Worm (Caenorhabditis elegans) whole organism, young adult: ENCODE data around the gene F17C11.26.

ENCODE experiments used
- C06A6.2 ChIP-seq: fragments of 200-800 bp; sonication (Bioruptor generic); conservative IDR thresholded peaks from 2 replicates; pipeline ENCODE4 v1.3.6; 2022; ENCODE audit warnings: missing genetic modification characterization, missing compliant biosample characterization
- ama-1 ChIP-seq, 3 experiments: fragments of 150-350 bp in 1 of 3; sonication (generic microtip) in 2 of 3; optimal IDR thresholded peaks; 2 replicates each; lab custom pipeline; 2014 to 2018; ENCODE audit warnings: missing biosample characterization in 2 of 3, missing genetic modification characterization in 2 of 3, missing genetic modification reagents in 2 of 3
- sea-2 ChIP-seq: fragments of 200-800 bp; sonication (Bioruptor generic); IDR thresholded peaks from 2 replicates; pipeline ENCODE4 v1.3.6; 2022; ENCODE audit warnings: missing genetic modification characterization, missing compliant biosample characterization

- TF ChIP-seq C06A6.2, result no peak
- no peak for TF ChIP-seq sea-2
- TF ChIP-seq ama-1 (optimal IDR thresholded peaks at IDR 0.05; lab: Kevin White, UChicago), result no peak
- TF ChIP-seq ama-1 (GFP tag; optimal IDR thresholded peaks at IDR 0.05; lab: Kevin White, UChicago), result no peak
These were observed 2.5 kb upstream of the F17C11.26 start, which contains the start of gene F17C11.11 for ce11 chrV:10938739-10939138.
